Fruit fly (Drosophila melanogaster): ENCODE data around the gene Mgat2.

Mgat2 gene

dm6 chr3R:30021559-30022451 lies at the start of gene Mgat2 (continued):
- TF ChIP-seq ERR (GFP tag; optimal IDR thresholded peaks at IDR 0.05) (no peak), CTCF (GFP tag; optimal IDR thresholded peaks at IDR 0.05) (no peak), gro (GFP tag; optimal IDR thresholded peaks at IDR 0.05) (peak; percentile 45), jumu (GFP tag; optimal IDR thresholded peaks at IDR 0.05) (no peak), grau (tag; optimal IDR thresholded peaks at IDR 0.05) (peak; percentile 28), cg (GFP tag; optimal IDR thresholded peaks at IDR 0.05) (peak; percentile 96), eve (GFP tag; optimal IDR thresholded peaks at IDR 0.05) (no peak), CG15073 (GFP tag; optimal IDR thresholded peaks at IDR 0.05) (no peak), HmgZ (tag; optimal IDR thresholded peaks at IDR 0.05) (peak; percentile 69), croc (GFP tag; conservative IDR thresholded peaks at IDR 0.05) (no peak), fd64A (GFP tag; optimal IDR thresholded peaks at IDR 0.05) (peak; percentile 67), Adf1 (GFP tag; IDR thresholded peaks at IDR 0.05) (peak; percentile 61; the same call in 1 of the 2 replicates), Dip2 (GFP tag; IDR thresholded peaks at IDR 0.05) (no peak), hbn (GFP tag; IDR thresholded peaks at IDR 0.05; ENCODE audit: partially characterized antibody) (peak; percentile 89), CG17912 (GFP tag; optimal IDR thresholded peaks at IDR 0.05) (no peak), Vsx1 (GFP tag; optimal IDR thresholded peaks at IDR 0.05) (no peak), Ets97D (GFP tag; optimal IDR thresholded peaks at IDR 0.05) (no peak), sisA (GFP tag; IDR thresholded peaks at IDR 0.05) (no peak), crc (GFP tag; optimal IDR thresholded peaks at IDR 0.05) (no peak), CG3281 (GFP tag; optimal IDR thresholded peaks at IDR 0.05) (no peak), psq (GFP tag; optimal IDR thresholded peaks at IDR 0.05) (no peak), CG1832 (GFP tag; optimal IDR thresholded peaks at IDR 0.05) (peak; percentile 76), CG34422 (GFP tag; IDR thresholded peaks at IDR 0.05) (peak; percentile 79; the same call in 1 of the 3 replicates), slp2 (GFP tag; optimal IDR thresholded peaks at IDR 0.05) (no peak), D19B (GFP tag; optimal IDR thresholded peaks at IDR 0.05) (no peak), phol (tag; optimal IDR thresholded peaks at IDR 0.05) (no peak), CG30403 (GFP tag; optimal IDR thresholded peaks at IDR 0.05) (no peak), hkb (optimal IDR thresholded peaks at IDR 0.05) (no peak), hkb (GFP tag; IDR thresholded peaks at IDR 0.05) (peak; percentile 60; the same call in 1 of the 2 replicates), Hand (GFP tag; optimal IDR thresholded peaks at IDR 0.05) (peak; percentile 31), E2f2 (GFP tag; IDR thresholded peaks at IDR 0.05) (peak; percentile 85), HmgD (GFP tag; optimal IDR thresholded peaks at IDR 0.05) (peak; percentile 51), Elba2 (GFP tag; optimal IDR thresholded peaks at IDR 0.05) (no peak), Tbp (GFP tag; optimal IDR thresholded peaks at IDR 0.05) (no peak), Mad (GFP tag; optimal IDR thresholded peaks at IDR 0.05) (no peak), Neu2 (GFP tag; optimal IDR thresholded peaks at IDR 0.05; ENCODE audit: borderline replicate concordance) (no peak), CG13123 (GFP tag; optimal IDR thresholded peaks at IDR 0.05) (no peak), HLH54F (GFP tag; optimal IDR thresholded peaks at IDR 0.05) (no peak), CG33557 (GFP tag; optimal IDR thresholded peaks at IDR 0.05) (peak; percentile 85), CG4360 (GFP tag; IDR thresholded peaks at IDR 0.05) (peak; percentile 92), pho (GFP tag; optimal IDR thresholded peaks at IDR 0.05) (no peak), CG14710 (tag; optimal IDR thresholded peaks at IDR 0.05) (peak; percentile 19), ewg (GFP tag; optimal IDR thresholded peaks at IDR 0.05) (no peak), esg (GFP tag; conservative IDR thresholded peaks at IDR 0.05) (no peak), Ada2b (GFP tag; IDR thresholded peaks at IDR 0.05) (no peak), pan (optimal IDR thresholded peaks at IDR 0.05) (no peak), pan (GFP tag; optimal IDR thresholded peaks at IDR 0.05 in 1 of 2, IDR thresholded peaks at IDR 0.05 in 1 of 2) (no peak), pzg (GFP tag; optimal IDR thresholded peaks at IDR 0.05) (peak; percentile 24), CG6854 (GFP tag; optimal IDR thresholded peaks at IDR 0.05) (peak; percentile 66), CG7745 (tag; optimal IDR thresholded peaks at IDR 0.05) (peak; percentile 72), ATbp (GFP tag; optimal IDR thresholded peaks at IDR 0.05) (peak; percentile 1)

All from whole organism, embryonic.